Fruit fly (Drosophila melanogaster): Measurements from ENCODE around the gene Wwox.

DNA sequence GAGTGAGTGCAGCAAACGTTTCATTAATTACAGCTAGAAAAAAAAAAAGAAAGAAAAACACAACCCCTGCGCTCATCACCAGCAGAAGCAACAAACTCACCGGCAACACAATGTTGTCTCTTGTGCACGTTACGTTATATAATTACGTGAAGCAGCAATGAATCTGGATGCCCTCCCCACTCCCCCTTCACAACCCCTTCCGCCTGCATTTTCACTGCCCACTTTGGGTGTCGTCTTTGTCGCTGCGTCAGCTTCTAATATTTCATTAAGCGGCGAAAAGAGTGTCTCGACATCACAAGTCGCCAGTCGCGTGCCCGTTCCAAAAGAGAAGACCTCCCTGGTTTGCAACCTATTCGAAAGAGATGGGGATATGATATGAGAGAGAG, 37.6 kb downstream of the Wwox start:
- TF ChIP-seq CG10348 (GFP tag; IDR thresholded peaks at IDR 0.05) (no peak), Pif1B (GFP tag; optimal IDR thresholded peaks at IDR 0.05) (no peak), Ets98B (GFP tag; IDR thresholded peaks at IDR 0.05) (no peak), CG34367 (tag; optimal IDR thresholded peaks at IDR 0.05) (no peak)
